Fruit fly (Drosophila melanogaster) whole organism: Measurements from ENCODE around the gene CG31109.

Source experiments
- CG8478 ChIP-seq: fragments of >200 bp; optimal IDR thresholded peaks from 2 replicates; lab custom pipeline; 2018; ENCODE audit warnings: inconsistent platforms
- Dll ChIP-seq: fragments of >200 bp; optimal IDR thresholded peaks from 2 replicates; lab custom pipeline; 2017
- pan ChIP-seq: fragments of >200 bp; optimal IDR thresholded peaks from 2 replicates; lab custom pipeline; 2017
- psq ChIP-seq: fragments of >200 bp; optimal IDR thresholded peaks from 2 replicates; lab custom pipeline; 2017
- usp ChIP-seq: fragments of >200 bp; optimal IDR thresholded peaks from 2 replicates; lab custom pipeline; 2017; ENCODE audit warnings: missing biosample characterization, missing genetic modification characterization, mixed read lengths

- TF ChIP-seq psq (no peak), usp (no peak), CG8478 (no peak), pan (lab: Kevin White, UChicago) (no peak), Dll (lab: Kevin White, UChicago) (no peak)
Measured at dm6 chr3R:25044816-25045551, 9.5 kb downstream of the CG31109 start, which contains the start of gene 5PtaseI.
